Worm (Caenorhabditis elegans) whole organism, L3 larva: ENCODE data around the gene clpr-2.

Experiments
- daf-12 ChIP-seq: fragments of 150-350 bp; optimal IDR thresholded peaks from 2 replicates; lab custom pipeline; 2014; ENCODE audit warnings: missing biosample characterization, missing genetic modification reagents, missing genetic modification characterization
- egl-27 ChIP-seq: sonication (generic microtip); optimal IDR thresholded peaks from 4 replicates; lab custom pipeline; 2017; ENCODE audit warnings: missing biosample characterization, missing genetic modification reagents, missing genetic modification characterization
- fos-1 ChIP-seq: fragments of 150-350 bp; optimal IDR thresholded peaks from 2 replicates; lab custom pipeline; 2014; ENCODE audit warnings: missing biosample characterization, missing genetic modification characterization
- nfya-1 ChIP-seq: sonication (generic microtip); optimal IDR thresholded peaks from 2 replicates; lab custom pipeline; 2017; ENCODE audit warnings: missing genetic modification characterization, mild to moderate bottlenecking, missing compliant biosample characterization, antibody characterized with exemption, moderate library complexity; ENCODE audit not compliant: insufficient read depth
- nhr-77 ChIP-seq: fragments of 150-350 bp; optimal IDR thresholded peaks from 2 replicates; lab custom pipeline; 2014; ENCODE audit warnings: missing biosample characterization, missing genetic modification characterization
- unc-39 ChIP-seq: sonication (generic microtip); optimal IDR thresholded peaks from 4 replicates; lab custom pipeline; 2017; ENCODE audit warnings: missing biosample characterization, missing genetic modification characterization
- zag-1 ChIP-seq: fragments of 150-350 bp; optimal IDR thresholded peaks from 2 replicates; lab custom pipeline; 2014; ENCODE audit warnings: missing biosample characterization, missing genetic modification characterization
- ztf-11 ChIP-seq: fragments of 150-350 bp; optimal IDR thresholded peaks from 2 replicates; lab custom pipeline; 2014; ENCODE audit warnings: missing biosample characterization, missing genetic modification characterization

- TF ChIP-seq daf-12 (tag; lab: Kevin White, UChicago) (no peak), nhr-77 (tag; lab: Kevin White, UChicago) (no peak), unc-39 (tag; lab: Kevin White, UChicago) (no peak), ztf-11 (tag; lab: Kevin White, UChicago) (no peak), zag-1 (tag; lab: Kevin White, UChicago) (no peak), egl-27 (tag; lab: Kevin White, UChicago) (no peak), fos-1 (tag; lab: Kevin White, UChicago) (no peak), nfya-1 (tag; lab: Kevin White, UChicago) (no peak)
Observed at ce11 chrII:1228943-1229342, 29.8 kb upstream of the clpr-2 start.
